Fruit fly (Drosophila melanogaster) whole organism, embryonic: ENCODE data around the gene Pdxk.
A peak's percentile ranks its signal among the peaks of the same experiment; 100 is the strongest.

ENCODE experiments used
- Aef1 ChIP-seq: fragments of 200-800 bp; sonication (Bioruptor generic); IDR thresholded peaks from 3 replicates; pipeline ENCODE4 v1.3.6; 2022; ENCODE audit warnings: missing biosample characterization, missing genetic modification characterization
- Antp ChIP-seq: fragments of 200-800 bp; sonication (Bioruptor generic); optimal IDR thresholded peaks from 3 replicates; lab custom pipeline; 2016; ENCODE audit warnings: missing biosample characterization, missing genetic modification characterization
- CG1024 ChIP-seq: fragments of 200-800 bp; sonication (Bioruptor generic); IDR thresholded peaks from 2 replicates; pipeline ENCODE4 v1.3.6; 2022; ENCODE audit warnings: missing biosample characterization, missing genetic modification characterization
- CG10274 ChIP-seq: fragments of 200-800 bp; sonication (Bioruptor generic); optimal IDR thresholded peaks from 3 replicates; lab custom pipeline; 2017; ENCODE audit warnings: missing biosample characterization, mild to moderate bottlenecking, missing genetic modification characterization
- CG10462 ChIP-seq: fragments of 200-800 bp; sonication (Bioruptor generic); optimal IDR thresholded peaks from 2 replicates; lab custom pipeline; 2016; ENCODE audit warnings: missing biosample characterization, missing genetic modification characterization
- CG11093 ChIP-seq: fragments of 200-800 bp; sonication (Bioruptor generic); IDR thresholded peaks from 3 replicates; pipeline ENCODE4 v1.3.6; 2022; ENCODE audit warnings: missing biosample characterization, missing genetic modification characterization
- CG12942 ChIP-seq: fragments of 200-800 bp; sonication (Bioruptor generic); optimal IDR thresholded peaks from 3 replicates; lab custom pipeline; 2016; ENCODE audit warnings: missing biosample characterization, missing genetic modification characterization
- CG13287 ChIP-seq: fragments of 200-800 bp; sonication (Bioruptor generic); IDR thresholded peaks from 2 replicates; pipeline ENCODE4 v1.3.6; 2022; ENCODE audit warnings: missing biosample characterization, missing genetic modification characterization; ENCODE audit not compliant: partially characterized antibody
- CG13775 ChIP-seq: fragments of 200-800 bp; sonication (Bioruptor generic); optimal IDR thresholded peaks from 3 replicates; lab custom pipeline; 2017; ENCODE audit warnings: missing biosample characterization, mild to moderate bottlenecking, missing genetic modification characterization
- CG14965 ChIP-seq: fragments of 200-800 bp; sonication (Bioruptor generic); optimal IDR thresholded peaks from 2 replicates; lab custom pipeline; 2016; ENCODE audit warnings: missing biosample characterization, missing genetic modification characterization, borderline replicate concordance
- CG1529 ChIP-seq: fragments of 200-800 bp; sonication (Bioruptor generic); optimal IDR thresholded peaks from 3 replicates; lab custom pipeline; 2018; ENCODE audit warnings: missing biosample characterization, missing genetic modification characterization
- CG32532 ChIP-seq: fragments of 200-800 bp; sonication (Bioruptor generic); IDR thresholded peaks from 2 replicates; pipeline ENCODE4 v1.3.6; 2022; ENCODE audit warnings: missing biosample characterization, missing genetic modification characterization
- CG3407 ChIP-seq: fragments of 200-800 bp; sonication (Bioruptor generic); optimal IDR thresholded peaks from 2 replicates; lab custom pipeline; 2018; ENCODE audit warnings: missing biosample characterization, mild to moderate bottlenecking, missing genetic modification characterization
- CG3726 ChIP-seq: fragments of 200-800 bp; sonication (Bioruptor generic); IDR thresholded peaks from 3 replicates; pipeline ENCODE4, ENCODE4 v1.3.6; 2022; ENCODE audit warnings: missing biosample characterization, missing genetic modification characterization
- CG3847 ChIP-seq: fragments of 200-800 bp; sonication (Bioruptor generic); IDR thresholded peaks from 2 replicates; pipeline ENCODE4 v1.3.6; 2022; ENCODE audit warnings: missing biosample characterization, missing genetic modification characterization
- CG4404 ChIP-seq: fragments of 200-800 bp; sonication (Bioruptor generic); IDR thresholded peaks from 2 replicates; pipeline ENCODE4 v1.3.6; 2022; ENCODE audit warnings: missing biosample characterization, missing genetic modification characterization
- CG6272 ChIP-seq: fragments of 200-800 bp; sonication (Bioruptor generic); IDR thresholded peaks from 2 replicates; pipeline ENCODE4 v1.3.6; 2022; ENCODE audit warnings: missing biosample characterization, missing genetic modification characterization
- CG7271 ChIP-seq: fragments of 200-800 bp; sonication (Bioruptor generic); optimal IDR thresholded peaks from 2 replicates; lab custom pipeline; 2018; ENCODE audit warnings: missing biosample characterization, mild to moderate bottlenecking, missing genetic modification characterization, moderate library complexity
- CHES-1-like ChIP-seq: fragments of 200-800 bp; sonication (Bioruptor generic); optimal IDR thresholded peaks from 2 replicates; lab custom pipeline; 2016; ENCODE audit warnings: missing biosample characterization, missing genetic modification characterization
- Doc2 ChIP-seq: fragments of 200-800 bp; sonication (Bioruptor generic); IDR thresholded peaks from 2 replicates; pipeline ENCODE4 v1.3.6; 2022; ENCODE audit warnings: missing biosample characterization, missing genetic modification characterization
- Dp ChIP-seq: fragments of 200-800 bp; sonication (Bioruptor generic); optimal IDR thresholded peaks from 2 replicates; lab custom pipeline; 2018; ENCODE audit warnings: missing biosample characterization, mild to moderate bottlenecking, missing genetic modification characterization, moderate library complexity
- H2.0 ChIP-seq: fragments of 200-800 bp; sonication (Bioruptor generic); IDR thresholded peaks from 2 replicates; pipeline ENCODE4 v1.3.6; 2022; ENCODE audit warnings: missing biosample characterization, missing genetic modification characterization
- HLH54F ChIP-seq: fragments of 200-800 bp; sonication (Bioruptor generic); optimal IDR thresholded peaks from 3 replicates; lab custom pipeline; 2016; ENCODE audit warnings: missing biosample characterization, missing genetic modification characterization
- HmgD ChIP-seq: fragments of 200-800 bp; sonication (Bioruptor generic); optimal IDR thresholded peaks from 3 replicates; lab custom pipeline; 2016; ENCODE audit warnings: missing biosample characterization, missing genetic modification characterization
- Hmx ChIP-seq: fragments of 200-800 bp; sonication (Bioruptor generic); optimal IDR thresholded peaks from 2 replicates; lab custom pipeline; 2016; ENCODE audit warnings: missing biosample characterization, missing genetic modification characterization
- Mes4 ChIP-seq: fragments of 200-800 bp; sonication (Bioruptor generic); optimal IDR thresholded peaks from 2 replicates; lab custom pipeline; 2016; ENCODE audit warnings: missing biosample characterization, missing genetic modification characterization
- Neu2 ChIP-seq: fragments of 200-800 bp; sonication (Bioruptor generic); optimal IDR thresholded peaks from 3 replicates; lab custom pipeline; 2016; ENCODE audit warnings: missing biosample characterization, missing genetic modification characterization, borderline replicate concordance
- Spps ChIP-seq: fragments of 200-800 bp; sonication (Bioruptor generic); optimal IDR thresholded peaks from 2 replicates; lab custom pipeline; 2018; ENCODE audit warnings: missing biosample characterization, mild to moderate bottlenecking, missing genetic modification characterization
- Sry-δ ChIP-seq: fragments of 200-800 bp; sonication (Bioruptor generic); optimal IDR thresholded peaks from 2 replicates; lab custom pipeline; 2016; ENCODE audit warnings: missing biosample characterization, missing genetic modification characterization
- bowl ChIP-seq: fragments of 200-800 bp; sonication (Bioruptor generic); IDR thresholded peaks from 2 replicates; pipeline ENCODE4 v1.3.6; 2022; ENCODE audit warnings: missing biosample characterization, missing genetic modification characterization
- chinmo ChIP-seq: fragments of 200-800 bp; sonication (Bioruptor generic); IDR thresholded peaks from 4 replicates; pipeline ENCODE4 v1.3.6; 2022; ENCODE audit warnings: missing biosample characterization, missing genetic modification characterization; ENCODE audit not compliant: partially characterized antibody
- chm ChIP-seq: fragments of 200-800 bp; sonication (Bioruptor generic); IDR thresholded peaks from 2 replicates; pipeline ENCODE4 v1.3.6; 2022; ENCODE audit warnings: missing biosample characterization, missing genetic modification characterization
- emc ChIP-seq: fragments of 200-800 bp; sonication (Bioruptor generic); optimal IDR thresholded peaks from 2 replicates; lab custom pipeline; 2016; ENCODE audit warnings: missing biosample characterization, missing genetic modification characterization
- esg ChIP-seq: fragments of 200-800 bp; sonication (Bioruptor generic); conservative IDR thresholded peaks from 2 replicates; pipeline ENCODE4 v1.3.6; 2022; ENCODE audit warnings: missing biosample characterization, missing genetic modification characterization
- fd64A ChIP-seq: fragments of 200-800 bp; sonication (Bioruptor generic); optimal IDR thresholded peaks from 3 replicates; lab custom pipeline; 2018; ENCODE audit warnings: missing biosample characterization, mild to moderate bottlenecking, missing genetic modification characterization
- gcm ChIP-seq: fragments of 200-800 bp; sonication (Bioruptor generic); optimal IDR thresholded peaks from 2 replicates; lab custom pipeline; 2019; ENCODE audit warnings: missing biosample characterization, mild to moderate bottlenecking, missing genetic modification characterization, moderate library complexity
- gsb-n ChIP-seq: fragments of 200-800 bp; sonication (Bioruptor generic); optimal IDR thresholded peaks from 3 replicates; lab custom pipeline; 2018; ENCODE audit warnings: missing biosample characterization, mild to moderate bottlenecking, missing genetic modification characterization
- insv ChIP-seq, 2 experiments: fragments of 200-800 bp; sonication (Bioruptor generic); optimal IDR thresholded peaks; 3 replicates each; lab custom pipeline; 2016 to 2018; ENCODE audit warnings: missing biosample characterization in 2 of 2, missing genetic modification characterization in 2 of 2
- lola ChIP-seq, 3 experiments: fragments of >200 bp in 2 of 3; fragments of 200-800 bp in 1 of 3; sonication (Bioruptor generic) in 1 of 3; optimal IDR thresholded peaks; 2 replicates each; lab custom pipeline; 2017 to 2019; ENCODE audit warnings: missing biosample characterization in 3 of 3, missing genetic modification characterization in 3 of 3, mild to moderate bottlenecking in 1 of 3, moderate library complexity in 1 of 3
- nau ChIP-seq: fragments of 200-800 bp; sonication (Bioruptor generic); optimal IDR thresholded peaks from 3 replicates; lab custom pipeline; 2017; ENCODE audit warnings: missing biosample characterization, mild to moderate bottlenecking, missing genetic modification characterization, missing genetic modification reagents
- pho ChIP-seq: fragments of 200-800 bp; sonication (Bioruptor generic); optimal IDR thresholded peaks from 2 replicates; lab custom pipeline; 2016; ENCODE audit warnings: missing biosample characterization, missing genetic modification characterization
- pum ChIP-seq: fragments of 200-800 bp; sonication (Bioruptor generic); optimal IDR thresholded peaks from 2 replicates; lab custom pipeline; 2016; ENCODE audit warnings: missing biosample characterization, missing genetic modification characterization
- ranshi ChIP-seq: fragments of 200-800 bp; sonication (Bioruptor generic); IDR thresholded peaks from 2 replicates; pipeline ENCODE4 v1.3.6; 2022; ENCODE audit warnings: missing biosample characterization, missing genetic modification characterization
- schlank ChIP-seq: fragments of 200-800 bp; sonication (Bioruptor generic); optimal IDR thresholded peaks from 2 replicates; lab custom pipeline; 2018; ENCODE audit warnings: missing biosample characterization, mild to moderate bottlenecking, missing genetic modification characterization
- slp2 ChIP-seq: fragments of 200-800 bp; sonication (Bioruptor generic); optimal IDR thresholded peaks from 2 replicates; lab custom pipeline; 2016; ENCODE audit warnings: missing biosample characterization, missing genetic modification characterization
- sob ChIP-seq: fragments of 200-800 bp; sonication (Bioruptor generic); IDR thresholded peaks from 2 replicates; pipeline ENCODE4 v1.3.6; 2022; ENCODE audit warnings: missing biosample characterization, missing genetic modification characterization
- stwl ChIP-seq: fragments of 200-800 bp; sonication (Bioruptor generic); optimal IDR thresholded peaks from 3 replicates; lab custom pipeline; 2018; ENCODE audit warnings: missing biosample characterization, mild to moderate bottlenecking, missing genetic modification characterization, moderate library complexity
- tgo ChIP-seq: fragments of 200-800 bp; sonication (Bioruptor generic); IDR thresholded peaks from 3 replicates; pipeline ENCODE4 v1.3.6; 2022; ENCODE audit warnings: missing biosample characterization, missing genetic modification characterization
- tin ChIP-seq: fragments of 200-800 bp; sonication (Bioruptor generic); optimal IDR thresholded peaks from 3 replicates; lab custom pipeline; 2016; ENCODE audit warnings: missing biosample characterization, missing genetic modification characterization
- tll ChIP-seq, 2 experiments: fragments of 200-800 bp in 1 of 2; fragments of >200 bp in 1 of 2; sonication (Bioruptor generic) in 1 of 2; optimal IDR thresholded peaks; 2 replicates each; lab custom pipeline; 2017 to 2019; ENCODE audit warnings: missing biosample characterization in 2 of 2, missing genetic modification characterization in 2 of 2, mild to moderate bottlenecking in 1 of 2, moderate library complexity in 1 of 2
- vnd ChIP-seq: fragments of 200-800 bp; sonication (Bioruptor generic); IDR thresholded peaks from 3 replicates; pipeline ENCODE4 v1.3.6; 2022; ENCODE audit warnings: missing biosample characterization, missing genetic modification characterization; ENCODE audit not compliant: partially characterized antibody

The Pdxk gene

dm6 chr3L:9397156-9397555, 37.0 kb downstream of the Pdxk start (continued):
- TF ChIP-seq CG7271 (tag; lab: Kevin White, UChicago) (peak; percentile 28), bowl (no peak), Spps (tag; lab: Kevin White, UChicago) (peak; percentile 41), chinmo (GFP tag; lab: Robert Waterston, UW) (no peak), emc (GFP tag; lab: Kevin White, UChicago) (peak; percentile 10), pum (no peak), Doc2 (GFP tag; lab: Robert Waterston, UW) (no peak), Mes4 (GFP tag; lab: Kevin White, UChicago) (no peak), CG11093 (GFP tag; lab: Robert Waterston, UW) (no peak), CG14965 (GFP tag; lab: Kevin White, UChicago) (peak; percentile 42), HmgD (GFP tag; lab: Kevin White, UChicago) (no peak), Aef1 (GFP tag; lab: Robert Waterston, UW) (no peak), CG13287 (no peak), tgo (GFP tag; lab: Robert Waterston, UW) (no peak; the same call in 2 of the 3 replicates), stwl (tag; lab: Kevin White, UChicago) (no peak), lola (GFP tag; optimal IDR thresholded peaks at IDR 0.05; lab: Kevin White, UChicago) (no peak), schlank (peak; percentile 89), Dp (GFP tag; lab: Kevin White, UChicago) (no peak), gcm (GFP tag; lab: Kevin White, UChicago) (peak; percentile 18), esg (GFP tag; lab: Robert Waterston, UW) (no peak), tll (GFP tag; optimal IDR thresholded peaks at IDR 0.05; lab: Kevin White, UChicago) (no peak), chm (GFP tag; lab: Robert Waterston, UW) (peak; percentile 56), insv (GFP tag; optimal IDR thresholded peaks at IDR 0.05; lab: Kevin White, UChicago) (no peak), CG3726 (GFP tag; lab: Robert Waterston, UW) (peak; percentile 5; the same call in 1 of the 3 replicates), H2.0 (no peak), CG13775 (GFP tag; lab: Kevin White, UChicago) (peak; percentile 20), CG10462 (no peak), Antp (peak; percentile 28), vnd (GFP tag; lab: Robert Waterston, UW) (no peak), CG3407 (GFP tag; lab: Kevin White, UChicago) (peak; percentile 44), CHES-1-like (peak; percentile 9), Neu2 (GFP tag; lab: Kevin White, UChicago) (no peak), tin (peak; percentile 24), ranshi (GFP tag; lab: Robert Waterston, UW) (peak; percentile 51; the same call in 1 of the 2 replicates), slp2 (GFP tag; lab: Kevin White, UChicago) (no peak), gsb-n (tag; lab: Kevin White, UChicago) (peak; percentile 38), Sry-δ (GFP tag; lab: Kevin White, UChicago) (peak; percentile 28), CG1024 (peak; percentile 41; the same call in 1 of the 2 replicates), HLH54F (GFP tag; lab: Kevin White, UChicago) (peak; percentile 10), CG4404 (no peak), CG3847 (GFP tag; lab: Robert Waterston, UW) (no peak), nau (GFP tag; lab: Kevin White, UChicago) (peak; percentile 82), CG10274 (GFP tag; lab: Kevin White, UChicago) (peak; percentile 68), fd64A (GFP tag; lab: Kevin White, UChicago) (peak; percentile 82), CG12942 (GFP tag; lab: Kevin White, UChicago) (peak; percentile 16), CG32532 (GFP tag; lab: Robert Waterston, UW) (peak; percentile 30; the same call in 1 of the 2 replicates), CG1529 (GFP tag; lab: Kevin White, UChicago) (no peak), sob (GFP tag; lab: Robert Waterston, UW) (peak; percentile 76), CG6272 (GFP tag; lab: Robert Waterston, UW) (no peak), pho (GFP tag; lab: Kevin White, UChicago) (peak; percentile 43), Hmx (GFP tag; lab: Kevin White, UChicago) (no peak)
